Worm (Caenorhabditis elegans) whole organism, mixed stage, embryonic: ENCODE data around the gene mam-4.

Experiments used
- cnd-1 ChIP-seq: fragments of 200-800 bp; sonication (Bioruptor generic); optimal IDR thresholded peaks from 2 replicates; lab custom pipeline; 2018; ENCODE audit warnings: mild to moderate bottlenecking, missing genetic modification characterization, missing compliant biosample characterization
- elt-3 ChIP-seq: fragments of 150-350 bp; optimal IDR thresholded peaks from 2 replicates; lab custom pipeline; 2014; ENCODE audit warnings: missing biosample characterization, missing genetic modification characterization
- mep-1 ChIP-seq: fragments of 150-350 bp; optimal IDR thresholded peaks from 2 replicates; lab custom pipeline; 2017; ENCODE audit warnings: missing biosample characterization, missing genetic modification reagents, missing genetic modification characterization, inconsistent platforms
- unc-39 ChIP-seq: fragments of 150-350 bp; optimal IDR thresholded peaks from 2 replicates; lab custom pipeline; 2014; ENCODE audit warnings: missing biosample characterization, missing genetic modification characterization

- TF ChIP-seq mep-1: no peak
- no peak for TF ChIP-seq cnd-1
- TF ChIP-seq unc-39 (tag; lab: Kevin White, UChicago): no peak
- TF ChIP-seq elt-3: no peak
Observed at ce11 chrV:11231177-11231576, 16.8 kb upstream of the mam-4 start.
